Worm (Caenorhabditis elegans) whole organism, late embryonic: Measurements from ENCODE around the gene msp-63.

Source experiments
- C38D4.7 ChIP-seq: fragments of 200-800 bp; sonication (Bioruptor generic); optimal IDR thresholded peaks from 2 replicates; lab custom pipeline; 2018; ENCODE audit warnings: mild to moderate bottlenecking, missing genetic modification characterization, moderate library complexity, missing compliant biosample characterization
- T23F11.4 ChIP-seq: fragments of 200-800 bp; sonication (Bioruptor generic); optimal IDR thresholded peaks from 2 replicates; lab custom pipeline; 2018; ENCODE audit warnings: mild to moderate bottlenecking, missing genetic modification characterization, missing compliant biosample characterization
- Y22D7AL.16 ChIP-seq: sonication (generic microtip); optimal IDR thresholded peaks from 2 replicates; lab custom pipeline; 2016; ENCODE audit warnings: missing genetic modification characterization, missing compliant biosample characterization
- ahr-1 ChIP-seq: sonication (generic microtip); optimal IDR thresholded peaks from 2 replicates; lab custom pipeline; 2016; ENCODE audit warnings: missing genetic modification characterization, missing compliant biosample characterization
- ama-1 ChIP-seq: fragments of 150-350 bp; optimal IDR thresholded peaks from 2 replicates; lab custom pipeline; 2014
- ceh-14 ChIP-seq: sonication (generic microtip); optimal IDR thresholded peaks from 2 replicates; lab custom pipeline; 2016; ENCODE audit warnings: missing genotype, missing genetic modification characterization, missing compliant biosample characterization
- ceh-18 ChIP-seq: sonication (generic microtip); optimal IDR thresholded peaks from 2 replicates; lab custom pipeline; 2016; ENCODE audit warnings: missing genetic modification characterization, missing compliant biosample characterization
- ceh-19 ChIP-seq: fragments of 200-800 bp; sonication (Bioruptor generic); optimal IDR thresholded peaks from 2 replicates; lab custom pipeline; 2018; ENCODE audit warnings: mild to moderate bottlenecking, missing genetic modification characterization, missing compliant biosample characterization
- ceh-2 ChIP-seq: sonication (generic microtip); optimal IDR thresholded peaks from 2 replicates; lab custom pipeline; 2016; ENCODE audit warnings: missing genotype, missing genetic modification characterization, missing compliant biosample characterization
- ceh-22 ChIP-seq: sonication (generic microtip); optimal IDR thresholded peaks from 2 replicates; lab custom pipeline; 2017; ENCODE audit warnings: missing biosample characterization, missing genetic modification characterization
- ceh-24 ChIP-seq: sonication (generic microtip); optimal IDR thresholded peaks from 2 replicates; lab custom pipeline; 2016; ENCODE audit warnings: mild to moderate bottlenecking, missing genetic modification characterization, missing compliant biosample characterization
- ceh-31 ChIP-seq: sonication (generic microtip); optimal IDR thresholded peaks from 2 replicates; lab custom pipeline; 2016; ENCODE audit warnings: missing genetic modification characterization, missing compliant biosample characterization
- ceh-34 ChIP-seq: sonication (generic microtip); optimal IDR thresholded peaks from 2 replicates; lab custom pipeline; 2016; ENCODE audit warnings: mild to moderate bottlenecking, missing genetic modification characterization, missing compliant biosample characterization
- ceh-45 ChIP-seq: fragments of 200-800 bp; sonication (Bioruptor generic); IDR thresholded peaks from 2 replicates; pipeline ENCODE4 v1.3.6; 2022; ENCODE audit warnings: missing genetic modification reagents, missing genetic modification characterization, missing compliant biosample characterization
- ceh-48 ChIP-seq: sonication (generic microtip); optimal IDR thresholded peaks from 2 replicates; lab custom pipeline; 2016; ENCODE audit warnings: missing genetic modification characterization, inconsistent platforms, missing compliant biosample characterization
- ceh-6 ChIP-seq: fragments of 200-800 bp; sonication (Bioruptor generic); optimal IDR thresholded peaks from 2 replicates; lab custom pipeline; 2018; ENCODE audit warnings: mild to moderate bottlenecking, missing genetic modification characterization, missing compliant biosample characterization
- ceh-9 ChIP-seq: sonication (generic microtip); optimal IDR thresholded peaks from 2 replicates; lab custom pipeline; 2016; ENCODE audit warnings: mild to moderate bottlenecking, missing genetic modification characterization, inconsistent platforms, missing compliant biosample characterization
- che-1 ChIP-seq: sonication (generic microtip); optimal IDR thresholded peaks from 2 replicates; lab custom pipeline; 2016; ENCODE audit warnings: mild to moderate bottlenecking, missing genetic modification characterization, missing compliant biosample characterization
- dmd-4 ChIP-seq: sonication (generic microtip); optimal IDR thresholded peaks from 2 replicates; lab custom pipeline; 2016; ENCODE audit warnings: borderline replicate concordance, missing genetic modification characterization, missing compliant biosample characterization
- elt-2 ChIP-seq: sonication (generic microtip); optimal IDR thresholded peaks from 2 replicates; lab custom pipeline; 2016; ENCODE audit warnings: missing genetic modification reagents, missing genetic modification characterization, missing compliant biosample characterization
- elt-4 ChIP-seq: sonication (generic microtip); optimal IDR thresholded peaks from 2 replicates; lab custom pipeline; 2016; ENCODE audit warnings: missing genetic modification characterization, missing compliant biosample characterization
- ets-4 ChIP-seq: sonication (generic microtip); optimal IDR thresholded peaks from 2 replicates; lab custom pipeline; 2016; ENCODE audit warnings: missing genetic modification characterization, missing compliant biosample characterization
- fkh-10 ChIP-seq: fragments of 150-350 bp; optimal IDR thresholded peaks from 2 replicates; lab custom pipeline; 2014; ENCODE audit warnings: missing biosample characterization, missing genetic modification reagents, missing genetic modification characterization
- hlh-13 ChIP-seq: fragments of 200-800 bp; sonication (Bioruptor generic); optimal IDR thresholded peaks from 2 replicates; lab custom pipeline; 2018; ENCODE audit warnings: mild to moderate bottlenecking, missing genetic modification characterization, missing compliant biosample characterization
- hlh-30 ChIP-seq: sonication (generic microtip); optimal IDR thresholded peaks from 2 replicates; lab custom pipeline; 2017; ENCODE audit warnings: antibody characterized with exemption, missing genetic modification characterization, missing compliant biosample characterization; ENCODE audit not compliant: insufficient read depth
- hlh-6 ChIP-seq: sonication (generic microtip); optimal IDR thresholded peaks from 2 replicates; lab custom pipeline; 2016; ENCODE audit warnings: missing genotype, missing genetic modification characterization, missing compliant biosample characterization
- lin-11 ChIP-seq: fragments of 200-800 bp; sonication (Bioruptor generic); optimal IDR thresholded peaks from 2 replicates; lab custom pipeline; 2018; ENCODE audit warnings: mild to moderate bottlenecking, missing genetic modification characterization, missing compliant biosample characterization
- mec-3 ChIP-seq: sonication (generic microtip); optimal IDR thresholded peaks from 2 replicates; lab custom pipeline; 2016; ENCODE audit warnings: borderline replicate concordance, missing genetic modification characterization, missing compliant biosample characterization
- nhr-11 ChIP-seq: fragments of 150-350 bp; optimal IDR thresholded peaks from 2 replicates; lab custom pipeline; 2014; ENCODE audit warnings: missing biosample characterization, missing genetic modification characterization
- nhr-232 ChIP-seq: sonication (generic microtip); optimal IDR thresholded peaks from 2 replicates; lab custom pipeline; 2016; ENCODE audit warnings: missing genetic modification characterization, missing compliant biosample characterization
- pag-3 ChIP-seq: sonication (generic microtip); optimal IDR thresholded peaks from 2 replicates; lab custom pipeline; 2016; ENCODE audit warnings: missing compliant biosample characterization, missing genetic modification characterization, borderline replicate concordance
- pat-9 ChIP-seq: fragments of 200-800 bp; sonication (Bioruptor generic); optimal IDR thresholded peaks from 2 replicates; lab custom pipeline; 2018; ENCODE audit warnings: mild to moderate bottlenecking, missing genetic modification characterization, moderate library complexity, missing compliant biosample characterization
- pax-1 ChIP-seq: fragments of 150-350 bp; optimal IDR thresholded peaks from 2 replicates; lab custom pipeline; 2014; ENCODE audit warnings: missing biosample characterization, missing genetic modification characterization
- pha-2 ChIP-seq: sonication (generic microtip); optimal IDR thresholded peaks from 2 replicates; lab custom pipeline; 2017; ENCODE audit warnings: mild to moderate bottlenecking, missing genetic modification characterization, missing compliant biosample characterization
- pqm-1 ChIP-seq: sonication (generic microtip); optimal IDR thresholded peaks from 2 replicates; lab custom pipeline; 2016; ENCODE audit warnings: missing genetic modification characterization, missing compliant biosample characterization
- ref-2 ChIP-seq: sonication (generic microtip); optimal IDR thresholded peaks from 2 replicates; lab custom pipeline; 2016; ENCODE audit warnings: missing genetic modification characterization, missing compliant biosample characterization
- rnt-1 ChIP-seq: sonication (generic microtip); optimal IDR thresholded peaks from 2 replicates; lab custom pipeline; 2016; ENCODE audit warnings: missing genetic modification characterization, missing compliant biosample characterization
- sox-4 ChIP-seq: sonication (generic microtip); optimal IDR thresholded peaks from 2 replicates; lab custom pipeline; 2017; ENCODE audit warnings: mild to moderate bottlenecking, missing genetic modification characterization, inconsistent platforms, missing compliant biosample characterization
- syd-9 ChIP-seq: sonication (generic microtip); optimal IDR thresholded peaks from 2 replicates; lab custom pipeline; 2016; ENCODE audit warnings: mild to moderate bottlenecking, missing genetic modification characterization, moderate library complexity, missing compliant biosample characterization
- tbx-2 ChIP-seq: sonication (generic microtip); optimal IDR thresholded peaks from 2 replicates; lab custom pipeline; 2016; ENCODE audit warnings: missing genetic modification characterization, missing compliant biosample characterization
- ttx-3 ChIP-seq: sonication (generic microtip); optimal IDR thresholded peaks from 2 replicates; lab custom pipeline; 2016; ENCODE audit warnings: missing genetic modification reagents, missing genetic modification characterization, missing compliant biosample characterization
- unc-3 ChIP-seq, 2 experiments: fragments of 200-800 bp in 1 of 2; sonication (Bioruptor generic) in 1 of 2; sonication (generic microtip) in 1 of 2; conservative IDR thresholded peaks in 1 of 2; optimal IDR thresholded peaks in 1 of 2; 2 replicates each; pipeline versions ENCODE4 v1.3.6 to Lab custom; 2016 to 2022; ENCODE audit warnings: missing compliant biosample characterization in 2 of 2, missing genetic modification characterization in 2 of 2, missing genetic modification reagents in 1 of 2
- unc-42 ChIP-seq: sonication (generic microtip); optimal IDR thresholded peaks from 2 replicates; lab custom pipeline; 2016; ENCODE audit warnings: missing genotype, missing genetic modification characterization, missing compliant biosample characterization
- unc-55 ChIP-seq: sonication (generic microtip); optimal IDR thresholded peaks from 2 replicates; lab custom pipeline; 2017; ENCODE audit warnings: missing biosample characterization, missing genetic modification reagents, missing genetic modification characterization
- unc-86 ChIP-seq: sonication (generic microtip); optimal IDR thresholded peaks from 2 replicates; lab custom pipeline; 2016; ENCODE audit warnings: missing genetic modification characterization, missing compliant biosample characterization
- ztf-16 ChIP-seq: sonication (generic microtip); optimal IDR thresholded peaks from 2 replicates; lab custom pipeline; 2017; ENCODE audit warnings: missing genetic modification characterization, missing compliant biosample characterization

msp-63 gene

DNA sequence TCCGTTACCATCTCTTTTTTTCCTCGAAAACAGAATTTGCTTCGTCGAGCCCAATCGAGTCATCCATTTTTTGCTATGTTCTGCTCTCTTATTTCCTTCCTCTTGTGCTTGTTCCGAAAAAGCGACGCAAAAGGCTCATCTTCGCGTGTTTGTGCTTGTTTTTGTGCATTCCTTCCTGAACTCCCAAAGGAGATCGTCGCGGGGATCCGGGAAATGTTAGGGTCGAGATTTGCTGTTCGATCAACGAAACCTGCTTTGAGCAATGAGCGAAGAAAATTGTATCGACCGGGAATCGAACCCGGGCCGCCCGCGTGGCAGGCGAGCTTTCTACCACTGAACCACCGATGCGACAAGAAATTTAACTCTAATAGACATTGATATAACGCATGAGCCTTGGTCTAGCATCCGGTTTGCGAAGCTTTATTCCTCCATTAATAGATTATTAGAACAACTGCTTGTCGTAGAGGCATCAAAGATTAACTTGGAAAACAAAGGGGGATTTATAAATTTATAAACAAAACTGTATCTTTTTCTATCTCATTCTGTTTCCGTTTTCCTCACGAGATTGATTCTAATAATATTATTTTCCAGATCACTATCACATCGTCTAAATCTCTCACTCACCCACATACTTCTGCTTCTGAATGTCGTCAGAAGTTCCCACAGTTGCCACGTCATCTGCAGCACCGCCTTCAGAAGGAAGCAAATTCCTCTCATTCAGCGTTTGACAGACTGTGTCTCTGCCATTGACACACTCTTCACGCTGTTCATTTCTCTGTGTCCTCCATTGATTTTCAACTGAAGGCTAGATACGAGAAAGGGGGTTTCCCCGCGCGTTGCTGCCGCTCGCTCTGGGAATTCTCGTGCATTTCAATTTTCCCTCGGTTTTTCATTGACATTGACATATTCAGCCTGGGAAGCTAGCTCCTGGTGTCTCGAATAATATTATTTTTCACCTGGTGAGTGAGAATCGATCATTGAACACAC lies 15.0 kb downstream of the msp-63 start, which contains the start of gene K05F1.6 (continued):
- TF ChIP-seq ceh-24 (tag; lab: Kevin White, UChicago) = peak; percentile 17
- peak; percentile 53 for TF ChIP-seq Y22D7AL.16 (tag; lab: Kevin White, UChicago)
- TF ChIP-seq nhr-232 (tag; lab: Kevin White, UChicago) = peak; percentile 49
- peak; percentile 12 for TF ChIP-seq unc-55
- TF ChIP-seq ceh-19 (GFP tag; lab: Kevin White, UChicago) = peak; percentile 73
- TF ChIP-seq ceh-31 (tag; lab: Kevin White, UChicago) = peak; percentile 44
- TF ChIP-seq elt-4 (tag; lab: Kevin White, UChicago) = no peak
- no peak for TF ChIP-seq mec-3 (tag; lab: Kevin White, UChicago)
- no peak for TF ChIP-seq unc-42 (tag; lab: Kevin White, UChicago)
- TF ChIP-seq T23F11.4 (GFP tag; lab: Kevin White, UChicago) = peak; percentile 66
- no peak for TF ChIP-seq ceh-22 (tag; lab: Kevin White, UChicago)
- TF ChIP-seq dmd-4 (tag; lab: Kevin White, UChicago) = peak; percentile 55
- TF ChIP-seq pag-3 = peak; percentile 24
- peak; percentile 67 for TF ChIP-seq sox-4 (tag; lab: Kevin White, UChicago)
- TF ChIP-seq C38D4.7 (GFP tag; lab: Kevin White, UChicago) = peak; percentile 67
- TF ChIP-seq syd-9 = no peak
- TF ChIP-seq hlh-13 (GFP tag; lab: Kevin White, UChicago) = peak; percentile 39
- no peak for TF ChIP-seq ama-1 (lab: Kevin White, UChicago)
- peak; percentile 6 for TF ChIP-seq ets-4
- TF ChIP-seq ceh-9 (tag; lab: Kevin White, UChicago) = peak; percentile 61
- peak; percentile 68 for TF ChIP-seq hlh-6 (tag; lab: Kevin White, UChicago)
- peak; percentile 65; the same call in 1 of the 2 replicates for TF ChIP-seq ceh-45 (GFP tag; lab: Robert Waterston, UW)
- peak; percentile 31 for TF ChIP-seq ceh-48 (tag; lab: Kevin White, UChicago)
- TF ChIP-seq tbx-2 (tag; lab: Kevin White, UChicago) = peak; percentile 60
- TF ChIP-seq pat-9 (tag; lab: Kevin White, UChicago) = peak; percentile 42
- TF ChIP-seq unc-3 (GFP tag; conservative IDR thresholded peaks at IDR 0.05; lab: Robert Waterston, UW) = no peak; the same call in 1 of the 2 replicates
- TF ChIP-seq unc-3 (tag; optimal IDR thresholded peaks at IDR 0.05; lab: Kevin White, UChicago) = peak; percentile 9
- no peak for TF ChIP-seq rnt-1 (tag; lab: Kevin White, UChicago)
- no peak for TF ChIP-seq hlh-30 (tag; lab: Kevin White, UChicago)
- TF ChIP-seq ref-2 (tag; lab: Kevin White, UChicago) = peak; percentile 41
- peak; percentile 63 for TF ChIP-seq che-1 (tag; lab: Kevin White, UChicago)
- TF ChIP-seq fkh-10 (GFP tag; lab: Kevin White, UChicago) = no peak
- peak; percentile 28 for TF ChIP-seq ceh-34 (tag; lab: Kevin White, UChicago)
- TF ChIP-seq elt-2 (tag; lab: Kevin White, UChicago) = peak; percentile 90
- TF ChIP-seq pqm-1 = peak; percentile 44

- no peak for TF ChIP-seq nhr-11 (tag; lab: Kevin White, UChicago)
- no peak for TF ChIP-seq lin-11
- no peak for TF ChIP-seq ets-4
- TF ChIP-seq ceh-6 = no peak
- TF ChIP-seq ttx-3 = no peak
- TF ChIP-seq Y22D7AL.16 (tag; lab: Kevin White, UChicago) = no peak
- no peak for TF ChIP-seq pax-1 (tag; lab: Kevin White, UChicago)
- TF ChIP-seq hlh-6 (tag; lab: Kevin White, UChicago) = no peak
- no peak for TF ChIP-seq dmd-4 (tag; lab: Kevin White, UChicago)
- no peak for TF ChIP-seq ceh-45 (GFP tag; lab: Robert Waterston, UW)
- peak; percentile 46 for TF ChIP-seq ceh-18 (tag; lab: Kevin White, UChicago)
- no peak for TF ChIP-seq ahr-1 (tag; lab: Kevin White, UChicago)
- peak; percentile 67 for TF ChIP-seq unc-42 (tag; lab: Kevin White, UChicago)
- peak; percentile 21 for TF ChIP-seq ceh-48 (tag; lab: Kevin White, UChicago)
- TF ChIP-seq ceh-2 (tag; lab: Kevin White, UChicago) = no peak
- no peak for TF ChIP-seq ztf-16 (tag; lab: Kevin White, UChicago)
- TF ChIP-seq ceh-14 (tag; lab: Kevin White, UChicago) = peak; percentile 2
- TF ChIP-seq pha-2 = no peak
- no peak for TF ChIP-seq che-1 (tag; lab: Kevin White, UChicago)
- peak; percentile 26 for TF ChIP-seq ceh-31 (tag; lab: Kevin White, UChicago)
- TF ChIP-seq tbx-2 (tag; lab: Kevin White, UChicago) = peak; percentile 11
- TF ChIP-seq unc-86 (tag; lab: Kevin White, UChicago) = no peak
- no peak for TF ChIP-seq ref-2 (tag; lab: Kevin White, UChicago)
- no peak for TF ChIP-seq pat-9 (tag; lab: Kevin White, UChicago)
- no peak for TF ChIP-seq elt-2 (tag; lab: Kevin White, UChicago)
These were observed 17.4 kb downstream of the msp-63 start for ce11 chrII:5779866-5780265.
